Fruit fly (Drosophila melanogaster) whole organism, adult: Measurements from ENCODE around the gene Slbp.

Source experiments
- CG12768 ChIP-seq: fragments of 200-800 bp; sonication (Bioruptor generic); optimal IDR thresholded peaks from 2 replicates; lab custom pipeline; 2017; ENCODE audit warnings: missing biosample characterization, missing genetic modification characterization, mild to moderate bottlenecking, moderate library complexity, missing genetic modification reagents
- cnc ChIP-seq, 2 experiments: fragments of >200 bp; optimal IDR thresholded peaks; 2 replicates each; lab custom pipeline; 2017
- tj ChIP-seq: fragments of 200-800 bp; sonication (Bioruptor generic); optimal IDR thresholded peaks from 3 replicates; lab custom pipeline; 2017; ENCODE audit warnings: missing biosample characterization, mild to moderate bottlenecking, missing genetic modification characterization, moderate library complexity
- toe ChIP-seq: fragments of 200-800 bp; sonication (Bioruptor generic); optimal IDR thresholded peaks from 2 replicates; lab custom pipeline; 2016; ENCODE audit warnings: missing biosample characterization, missing genetic modification characterization

dm6 chr3R:29199807-29200693, 47.0 kb upstream of the Slbp start, which contains the start of gene CG11899:
- peak; percentile 77 for TF ChIP-seq tj (GFP tag; lab: Kevin White, UChicago)
- no peak for TF ChIP-seq cnc (optimal IDR thresholded peaks at IDR 0.05; lab: Kevin White, UChicago)
- TF ChIP-seq CG12768 (GFP tag; lab: Kevin White, UChicago) = peak; percentile 92
- TF ChIP-seq toe = peak; percentile 84
